Worm (Caenorhabditis elegans) whole organism, late embryonic: Measurements from ENCODE around the gene ZK593.2.
"Not testable (repeated sequence)": the region's sequence is repeated elsewhere in the genome, so short reads cannot be mapped to it uniquely, and the experiment has no call there.

Experiments
- ama-1 ChIP-seq: fragments of 150-350 bp; optimal IDR thresholded peaks from 2 replicates; lab custom pipeline; 2014
- ceh-6 ChIP-seq: fragments of 200-800 bp; sonication (Bioruptor generic); optimal IDR thresholded peaks from 2 replicates; lab custom pipeline; 2018; ENCODE audit warnings: mild to moderate bottlenecking, missing genetic modification characterization, missing compliant biosample characterization
- che-1 ChIP-seq: sonication (generic microtip); optimal IDR thresholded peaks from 2 replicates; lab custom pipeline; 2016; ENCODE audit warnings: mild to moderate bottlenecking, missing genetic modification characterization, missing compliant biosample characterization
- elt-4 ChIP-seq: sonication (generic microtip); optimal IDR thresholded peaks from 2 replicates; lab custom pipeline; 2016; ENCODE audit warnings: missing genetic modification characterization, missing compliant biosample characterization
- fkh-10 ChIP-seq: fragments of 150-350 bp; optimal IDR thresholded peaks from 2 replicates; lab custom pipeline; 2014; ENCODE audit warnings: missing biosample characterization, missing genetic modification reagents, missing genetic modification characterization
- lin-11 ChIP-seq: fragments of 200-800 bp; sonication (Bioruptor generic); optimal IDR thresholded peaks from 2 replicates; lab custom pipeline; 2018; ENCODE audit warnings: mild to moderate bottlenecking, missing genetic modification characterization, missing compliant biosample characterization
- nhr-11 ChIP-seq: fragments of 150-350 bp; optimal IDR thresholded peaks from 2 replicates; lab custom pipeline; 2014; ENCODE audit warnings: missing biosample characterization, missing genetic modification characterization
- tbx-2 ChIP-seq: sonication (generic microtip); optimal IDR thresholded peaks from 2 replicates; lab custom pipeline; 2016; ENCODE audit warnings: missing genetic modification characterization, missing compliant biosample characterization
- unc-42 ChIP-seq: sonication (generic microtip); optimal IDR thresholded peaks from 2 replicates; lab custom pipeline; 2016; ENCODE audit warnings: missing genotype, missing genetic modification characterization, missing compliant biosample characterization

DNA sequence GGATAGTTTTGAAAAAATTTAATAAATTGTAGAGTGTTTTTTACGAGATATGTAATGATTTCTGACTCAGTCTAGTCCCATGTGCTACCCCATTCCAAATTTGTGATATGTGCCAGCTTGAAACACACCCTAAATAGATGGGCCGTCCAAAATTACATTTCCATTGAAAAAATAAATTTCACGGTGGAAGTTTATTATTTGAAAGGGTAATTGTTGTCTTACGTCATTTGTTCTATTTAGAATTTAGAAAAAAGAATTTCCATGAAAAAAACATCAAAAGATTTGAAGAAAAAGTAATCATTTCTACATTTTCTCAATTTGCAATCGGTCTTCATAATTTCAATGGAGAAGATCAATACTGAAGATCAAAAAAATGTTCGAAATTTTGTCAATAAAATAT is 41.8 kb downstream of the ZK593.2 start, which contains the start of gene Y69E1A.4:
- TF ChIP-seq fkh-10 (GFP tag; lab: Kevin White, UChicago); lin-11 (tag; lab: Kevin White, UChicago); tbx-2; elt-4 (tag; lab: Kevin White, UChicago); unc-42 (tag; lab: Kevin White, UChicago); nhr-11; ama-1; che-1 (tag; lab: Kevin White, UChicago); ceh-6 (GFP tag; lab: Kevin White, UChicago): not testable (repeated sequence)
